Worm (Caenorhabditis elegans) whole organism, L2 larva: Measurements from ENCODE around the gene Y22D7AL.15.

Source experiments
- F13H6.1 ChIP-seq: sonication (generic microtip); optimal IDR thresholded peaks from 2 replicates; lab custom pipeline; 2016; ENCODE audit warnings: missing genetic modification characterization, missing compliant biosample characterization
- ama-1 ChIP-seq: fragments of 150-350 bp; optimal IDR thresholded peaks from 2 replicates; lab custom pipeline; 2018; ENCODE audit warnings: inconsistent platforms
- blmp-1 ChIP-seq: sonication (generic microtip); optimal IDR thresholded peaks from 2 replicates; lab custom pipeline; 2017; ENCODE audit warnings: missing genetic modification characterization, mild to moderate bottlenecking, missing compliant biosample characterization, antibody characterized with exemption, moderate library complexity; ENCODE audit not compliant: insufficient read depth
- fos-1 ChIP-seq: fragments of 150-350 bp; optimal IDR thresholded peaks from 2 replicates; lab custom pipeline; 2014; ENCODE audit warnings: missing biosample characterization, missing genetic modification characterization
- nhr-11 ChIP-seq: fragments of 150-350 bp; optimal IDR thresholded peaks from 2 replicates; lab custom pipeline; 2014; ENCODE audit warnings: missing biosample characterization, missing genetic modification characterization
- nhr-12 ChIP-seq: fragments of 150-350 bp; optimal IDR thresholded peaks from 2 replicates; lab custom pipeline; 2014; ENCODE audit warnings: missing biosample characterization, missing genetic modification characterization
- nhr-23 ChIP-seq: fragments of 150-350 bp; optimal IDR thresholded peaks from 2 replicates; lab custom pipeline; 2014; ENCODE audit warnings: missing biosample characterization, missing genetic modification reagents, missing genetic modification characterization
- nhr-237 ChIP-seq: fragments of 150-350 bp; optimal IDR thresholded peaks from 2 replicates; lab custom pipeline; 2014; ENCODE audit warnings: missing biosample characterization, missing genetic modification characterization
- peb-1 ChIP-seq: fragments of 150-350 bp; optimal IDR thresholded peaks from 2 replicates; lab custom pipeline; 2014; ENCODE audit warnings: missing biosample characterization, missing genetic modification characterization
- skn-1 ChIP-seq: sonication (generic microtip); optimal IDR thresholded peaks from 2 replicates; lab custom pipeline; 2017; ENCODE audit warnings: missing biosample characterization, missing genetic modification characterization
- unc-39 ChIP-seq: fragments of 150-350 bp; optimal IDR thresholded peaks from 2 replicates; lab custom pipeline; 2014; ENCODE audit warnings: missing biosample characterization, missing genetic modification characterization
- unc-62 ChIP-seq: fragments of 150-350 bp; optimal IDR thresholded peaks from 2 replicates; lab custom pipeline; 2014; ENCODE audit warnings: missing biosample characterization, missing genetic modification reagents, missing genetic modification characterization
- ztf-11 ChIP-seq: sonication (generic microtip); optimal IDR thresholded peaks from 2 replicates; lab custom pipeline; 2017; ENCODE audit warnings: missing biosample characterization, missing genetic modification characterization
- ztf-4 ChIP-seq: fragments of 150-350 bp; optimal IDR thresholded peaks from 2 replicates; lab custom pipeline; 2014; ENCODE audit warnings: missing biosample characterization, missing genetic modification characterization

ce11 chrIII:1663056-1663455 lies 3.4 kb upstream of the Y22D7AL.15 start:
- no peak for TF ChIP-seq ztf-11 (tag; lab: Kevin White, UChicago)
- no peak for TF ChIP-seq fos-1 (tag; lab: Kevin White, UChicago)
- TF ChIP-seq peb-1 (tag; lab: Kevin White, UChicago), result no peak
- no peak for TF ChIP-seq nhr-11 (tag; lab: Kevin White, UChicago)
- no peak for TF ChIP-seq unc-39 (tag; lab: Kevin White, UChicago)
- TF ChIP-seq nhr-23, result no peak
- TF ChIP-seq nhr-237 (tag; lab: Kevin White, UChicago), result no peak
- no peak for TF ChIP-seq ztf-4 (tag; lab: Kevin White, UChicago)
- no peak for TF ChIP-seq unc-62 (GFP tag; lab: Kevin White, UChicago)
- TF ChIP-seq blmp-1 (tag; lab: Kevin White, UChicago), result no peak
- TF ChIP-seq ama-1, result no peak
- no peak for TF ChIP-seq skn-1
- TF ChIP-seq nhr-12 (tag; lab: Kevin White, UChicago), result no peak
- no peak for TF ChIP-seq F13H6.1 (tag; lab: Kevin White, UChicago)
